Fruit fly (Drosophila melanogaster) whole organism, embryonic: ENCODE results near the gene RpL34b.
A peak's percentile ranks its signal among the peaks of the same experiment; 100 is the strongest.

Experiments
- Blimp-1 ChIP-seq: fragments of 200-800 bp; sonication (Bioruptor generic); optimal IDR thresholded peaks from 3 replicates; lab custom pipeline; 2018; ENCODE audit warnings: missing biosample characterization, missing genetic modification characterization, mild to moderate bottlenecking, moderate library complexity, missing genetic modification reagents
- CG1024 ChIP-seq: fragments of 200-800 bp; sonication (Bioruptor generic); IDR thresholded peaks from 2 replicates; pipeline ENCODE4 v1.3.6; 2022; ENCODE audit warnings: missing biosample characterization, missing genetic modification characterization
- CG11093 ChIP-seq: fragments of 200-800 bp; sonication (Bioruptor generic); IDR thresholded peaks from 3 replicates; pipeline ENCODE4 v1.3.6; 2022; ENCODE audit warnings: missing biosample characterization, missing genetic modification characterization
- CG11695 ChIP-seq: fragments of 200-800 bp; sonication (Bioruptor generic); IDR thresholded peaks from 3 replicates; pipeline ENCODE4 v1.3.6; 2022; ENCODE audit warnings: missing biosample characterization, missing genetic modification characterization
- CG12104 ChIP-seq: fragments of 200-800 bp; sonication (Bioruptor generic); optimal IDR thresholded peaks from 3 replicates; lab custom pipeline; 2016; ENCODE audit warnings: missing biosample characterization, missing genetic modification characterization
- CG12236 ChIP-seq: fragments of 200-800 bp; sonication (Bioruptor generic); optimal IDR thresholded peaks from 2 replicates; lab custom pipeline; 2016; ENCODE audit warnings: missing biosample characterization, missing genetic modification characterization
- CG16813 ChIP-seq: fragments of 200-800 bp; sonication (Bioruptor generic); IDR thresholded peaks from 3 replicates; pipeline ENCODE4 v1.3.6; 2022; ENCODE audit warnings: missing biosample characterization, missing genetic modification characterization; ENCODE audit not compliant: partially characterized antibody
- CG34376 ChIP-seq: fragments of 200-800 bp; sonication (Bioruptor generic); optimal IDR thresholded peaks from 2 replicates; lab custom pipeline; 2018; ENCODE audit warnings: missing biosample characterization, mild to moderate bottlenecking, missing genetic modification characterization
- CG3995 ChIP-seq: fragments of 200-800 bp; sonication (Bioruptor generic); optimal IDR thresholded peaks from 3 replicates; lab custom pipeline; 2016; ENCODE audit warnings: missing biosample characterization, missing genetic modification characterization
- CG4360 ChIP-seq: fragments of 200-800 bp; sonication (Bioruptor generic); IDR thresholded peaks from 2 replicates; pipeline ENCODE4 v1.3.6; 2022; ENCODE audit warnings: missing biosample characterization, missing genetic modification characterization
- CG5180 ChIP-seq: fragments of 200-800 bp; sonication (Bioruptor generic); optimal IDR thresholded peaks from 3 replicates; lab custom pipeline; 2017; ENCODE audit warnings: missing biosample characterization, missing genetic modification characterization, mild to moderate bottlenecking, moderate library complexity, missing genetic modification reagents
- CG7556 ChIP-seq: fragments of 200-800 bp; sonication (Bioruptor generic); optimal IDR thresholded peaks from 2 replicates; lab custom pipeline; 2017; ENCODE audit warnings: missing biosample characterization, mild to moderate bottlenecking, missing genetic modification characterization
- CG8765 ChIP-seq: fragments of 200-800 bp; sonication (Bioruptor generic); IDR thresholded peaks from 2 replicates; pipeline ENCODE4 v1.3.6; 2022; ENCODE audit warnings: missing biosample characterization, missing genetic modification characterization
- CG9215 ChIP-seq: fragments of 200-800 bp; sonication (Bioruptor generic); IDR thresholded peaks from 2 replicates; pipeline ENCODE4 v1.3.6; 2022; ENCODE audit warnings: missing biosample characterization, missing genetic modification characterization
- Dip2 ChIP-seq: fragments of 200-800 bp; sonication (Bioruptor generic); IDR thresholded peaks from 2 replicates; pipeline ENCODE4 v1.3.6; 2022; ENCODE audit warnings: missing biosample characterization, missing genetic modification characterization
- Ets65A ChIP-seq: fragments of 200-800 bp; sonication (Bioruptor generic); peaks from one replicate; lab custom pipeline; 2016; ENCODE audit warnings: missing biosample characterization, missing genetic modification characterization
- Fer1 ChIP-seq: fragments of 200-800 bp; sonication (Bioruptor generic); optimal IDR thresholded peaks from 2 replicates; lab custom pipeline; 2017; ENCODE audit warnings: missing biosample characterization, mild to moderate bottlenecking, missing genetic modification characterization
- Lim3 ChIP-seq: fragments of 200-800 bp; sonication (Bioruptor generic); IDR thresholded peaks from 2 replicates; pipeline ENCODE4 v1.3.6; 2022; ENCODE audit warnings: missing biosample characterization, missing genetic modification characterization
- NFAT ChIP-seq: fragments of 200-800 bp; sonication (Bioruptor generic); IDR thresholded peaks from 2 replicates; pipeline ENCODE4 v1.3.6; 2022; ENCODE audit warnings: missing biosample characterization, missing genetic modification characterization
- Rfx ChIP-seq: fragments of 200-800 bp; sonication (Bioruptor generic); IDR thresholded peaks from 2 replicates; pipeline ENCODE4 v1.3.6; 2022; ENCODE audit warnings: missing biosample characterization, missing genetic modification characterization
- Stat92E ChIP-seq, 3 experiments: fragments of >200 bp in 2 of 3; fragments of 200-800 bp in 1 of 3; sonication (Bioruptor generic) in 1 of 3; optimal IDR thresholded peaks; 2 replicates each; lab custom pipeline; 2017 to 2019; ENCODE audit warnings: missing biosample characterization in 3 of 3, missing genetic modification characterization in 3 of 3, mild to moderate bottlenecking in 1 of 3, moderate library complexity in 1 of 3
- bowl ChIP-seq: fragments of 200-800 bp; sonication (Bioruptor generic); IDR thresholded peaks from 2 replicates; pipeline ENCODE4 v1.3.6; 2022; ENCODE audit warnings: missing biosample characterization, missing genetic modification characterization
- ci ChIP-seq: fragments of 200-800 bp; sonication (Bioruptor generic); IDR thresholded peaks from 3 replicates; pipeline ENCODE4 v1.3.6; 2022; ENCODE audit warnings: missing biosample characterization, missing genetic modification characterization
- crol ChIP-seq: fragments of 200-800 bp; sonication (Bioruptor generic); IDR thresholded peaks from 2 replicates; pipeline ENCODE4 v1.3.6; 2022; ENCODE audit warnings: missing biosample characterization, missing genetic modification characterization
- gcm ChIP-seq: fragments of 200-800 bp; sonication (Bioruptor generic); optimal IDR thresholded peaks from 2 replicates; lab custom pipeline; 2019; ENCODE audit warnings: missing biosample characterization, mild to moderate bottlenecking, missing genetic modification characterization, moderate library complexity
- gfzf ChIP-seq: fragments of 200-800 bp; sonication (Bioruptor generic); optimal IDR thresholded peaks from 2 replicates; lab custom pipeline; 2016; ENCODE audit warnings: missing biosample characterization, mild to moderate bottlenecking, missing genetic modification characterization, moderate library complexity
- gro ChIP-seq: fragments of 200-800 bp; sonication (Bioruptor generic); optimal IDR thresholded peaks from 2 replicates; lab custom pipeline; 2016; ENCODE audit warnings: missing biosample characterization, missing genetic modification characterization
- gsb ChIP-seq: fragments of 200-800 bp; sonication (Bioruptor generic); IDR thresholded peaks from 2 replicates; pipeline ENCODE4 v1.3.6; 2022; ENCODE audit warnings: missing biosample characterization, missing genetic modification characterization
- ham ChIP-seq: fragments of 200-800 bp; sonication (Bioruptor generic); IDR thresholded peaks from 2 replicates; pipeline ENCODE4 v1.3.6; 2022; ENCODE audit warnings: missing biosample characterization, missing genetic modification characterization
- ind ChIP-seq: fragments of 200-800 bp; sonication (Bioruptor generic); optimal IDR thresholded peaks from 3 replicates; lab custom pipeline; 2016; ENCODE audit warnings: missing biosample characterization, missing genetic modification characterization
- kah ChIP-seq: fragments of 200-800 bp; sonication (Bioruptor generic); optimal IDR thresholded peaks from 2 replicates; lab custom pipeline; 2018; ENCODE audit warnings: missing biosample characterization, mild to moderate bottlenecking, missing genetic modification characterization
- knrl ChIP-seq: fragments of 200-800 bp; sonication (Bioruptor generic); IDR thresholded peaks from 3 replicates; pipeline ENCODE4 v1.3.6; 2022; ENCODE audit warnings: missing biosample characterization, missing genetic modification characterization; ENCODE audit not compliant: partially characterized antibody
- mld ChIP-seq: fragments of 200-800 bp; sonication (Bioruptor generic); IDR thresholded peaks from 3 replicates; pipeline ENCODE4 v1.3.6; 2022; ENCODE audit warnings: missing biosample characterization, missing genetic modification characterization; ENCODE audit not compliant: partially characterized antibody
- odd ChIP-seq: fragments of 200-800 bp; sonication (Bioruptor generic); optimal IDR thresholded peaks from 2 replicates; lab custom pipeline; 2017; ENCODE audit warnings: missing biosample characterization, mild to moderate bottlenecking, missing genetic modification characterization
- otp ChIP-seq: fragments of 200-800 bp; sonication (Bioruptor generic); IDR thresholded peaks from 3 replicates; pipeline ENCODE4, ENCODE4 v1.3.6; 2022; ENCODE audit warnings: missing biosample characterization, missing genetic modification characterization
- pan ChIP-seq, 4 experiments: fragments of >200 bp in 3 of 4; fragments of 200-800 bp in 1 of 4; sonication (Bioruptor generic) in 1 of 4; optimal IDR thresholded peaks in 3 of 4; IDR thresholded peaks in 1 of 4; 2 replicates each; pipeline versions ENCODE4 v1.3.6 to Lab custom; 2017 to 2022; ENCODE audit warnings: missing biosample characterization in 2 of 4, missing genetic modification characterization in 2 of 4, mixed read lengths in 1 of 4
- sens ChIP-seq: fragments of 200-800 bp; sonication (Bioruptor generic); peaks from one replicate; lab custom pipeline; 2016; ENCODE audit warnings: missing biosample characterization, missing genetic modification characterization
- seq ChIP-seq: fragments of 200-800 bp; sonication (Bioruptor generic); IDR thresholded peaks from 2 replicates; pipeline ENCODE4 v1.3.6; 2022; ENCODE audit warnings: missing biosample characterization, missing genetic modification characterization
- slp2 ChIP-seq: fragments of 200-800 bp; sonication (Bioruptor generic); optimal IDR thresholded peaks from 2 replicates; lab custom pipeline; 2016; ENCODE audit warnings: missing biosample characterization, missing genetic modification characterization
- so ChIP-seq: fragments of 200-800 bp; sonication (Bioruptor generic); IDR thresholded peaks from 3 replicates; pipeline ENCODE4 v1.3.6; 2022; ENCODE audit warnings: missing biosample characterization, missing genetic modification characterization
- tap ChIP-seq: fragments of 200-800 bp; optimal IDR thresholded peaks from 3 replicates; lab custom pipeline; 2019; ENCODE audit warnings: missing biosample characterization, mild to moderate bottlenecking, missing genetic modification characterization, moderate library complexity
- tup ChIP-seq: fragments of 200-800 bp; sonication (Bioruptor generic); optimal IDR thresholded peaks from 2 replicates; lab custom pipeline; 2016; ENCODE audit warnings: missing biosample characterization, mild to moderate bottlenecking, missing genetic modification characterization, moderate library complexity
- vnd ChIP-seq: fragments of 200-800 bp; sonication (Bioruptor generic); IDR thresholded peaks from 3 replicates; pipeline ENCODE4 v1.3.6; 2022; ENCODE audit warnings: missing biosample characterization, missing genetic modification characterization; ENCODE audit not compliant: partially characterized antibody

The RpL34b gene

dm6 chr3R:9436358-9436972 is 35.4 kb upstream of the RpL34b start (continued):
- no peak for TF ChIP-seq pan (optimal IDR thresholded peaks at IDR 0.05; lab: Kevin White, UChicago)
- TF ChIP-seq pan (GFP tag; optimal IDR thresholded peaks at IDR 0.05 in 1 of 2, IDR thresholded peaks at IDR 0.05 in 1 of 2), result no peak
- peak; percentile 12 for TF ChIP-seq gcm (GFP tag; lab: Kevin White, UChicago)
- TF ChIP-seq Rfx (GFP tag; lab: Robert Waterston, UW), result 0 out of 2 replicates have a peak, but pooled peaks have one; percentile 36
- no peak for TF ChIP-seq CG12236 (GFP tag; lab: Kevin White, UChicago)
- TF ChIP-seq CG8765 (GFP tag; lab: Robert Waterston, UW), result no peak
- peak; percentile 47 for TF ChIP-seq Fer1 (GFP tag; lab: Kevin White, UChicago)
- no peak for TF ChIP-seq CG9215 (GFP tag; lab: Robert Waterston, UW)
- TF ChIP-seq CG16813 (GFP tag; lab: Robert Waterston, UW), result no peak; the same call in 2 of the 3 replicates
- peak; percentile 42 for TF ChIP-seq gro (GFP tag; lab: Kevin White, UChicago)
- no peak for TF ChIP-seq gfzf (GFP tag; lab: Kevin White, UChicago)
- TF ChIP-seq kah (GFP tag; lab: Kevin White, UChicago), result peak; percentile 38
- TF ChIP-seq CG7556 (GFP tag; lab: Kevin White, UChicago), result no peak
- no peak for TF ChIP-seq slp2 (GFP tag; lab: Kevin White, UChicago)
- TF ChIP-seq otp (GFP tag; lab: Robert Waterston, UW), result no peak
- TF ChIP-seq knrl, result 0 out of 3 replicates have a peak, but pooled peaks have one; percentile 32
- no peak for TF ChIP-seq Dip2
- TF ChIP-seq vnd (GFP tag; lab: Robert Waterston, UW), result no peak
- no peak for TF ChIP-seq Lim3
- peak; percentile 10 for TF ChIP-seq odd (GFP tag; lab: Kevin White, UChicago)
- peak; percentile 12; the same call in 1 of the 2 replicates for TF ChIP-seq NFAT (GFP tag; lab: Robert Waterston, UW)
- TF ChIP-seq bowl (GFP tag; lab: Robert Waterston, UW), result no peak; the same call in 1 of the 2 replicates
- no peak for TF ChIP-seq CG5180
- no peak for TF ChIP-seq Blimp-1 (GFP tag; lab: Kevin White, UChicago)
- TF ChIP-seq tap, result no peak
- 0 out of 3 replicates have a peak, but pooled peaks have one; percentile 12 for TF ChIP-seq CG11695 (GFP tag; lab: Robert Waterston, UW)
- TF ChIP-seq ham, result no peak
- peak; percentile 51; the same call in 2 of the 3 replicates for TF ChIP-seq ci (GFP tag; lab: Robert Waterston, UW)
- TF ChIP-seq CG3995 (GFP tag; lab: Kevin White, UChicago), result peak; percentile 80
- no peak for TF ChIP-seq CG1024
- TF ChIP-seq CG34376 (GFP tag; lab: Kevin White, UChicago), result peak; percentile 92
- TF ChIP-seq gsb, result no peak
- peak; percentile 57; the same call in 2 of the 3 replicates for TF ChIP-seq so (GFP tag; lab: Robert Waterston, UW)
- TF ChIP-seq crol (GFP tag; lab: Robert Waterston, UW), result peak; percentile 92
- 0 out of 2 replicates have a peak, but pooled peaks have one; percentile 13 for TF ChIP-seq seq
- TF ChIP-seq ind (GFP tag; lab: Kevin White, UChicago), result no peak
- no peak for TF ChIP-seq CG11093

- TF ChIP-seq Ets65A (GFP tag; lab: Kevin White, UChicago) (peak; percentile 78), sens (GFP tag; lab: Kevin White, UChicago) (peak; percentile 53), odd (GFP tag; lab: Kevin White, UChicago) (no peak), tup (no peak), Stat92E (GFP tag; optimal IDR thresholded peaks at IDR 0.05; lab: Kevin White, UChicago) (no peak), CG4360 (GFP tag; lab: Robert Waterston, UW) (no peak), CG12104 (GFP tag; lab: Kevin White, UChicago) (no peak), mld (GFP tag; lab: Robert Waterston, UW) (no peak)
Measured at dm6 chr3R:9435898-9436297, 34.9 kb upstream of the RpL34b start.
